Fruit fly (Drosophila melanogaster) whole organism, embryonic: ENCODE results near the gene Cyt-c1L.

ENCODE experiments used
- B-H1 ChIP-seq: fragments of 200-800 bp; sonication (Bioruptor generic); IDR thresholded peaks from 3 replicates; pipeline ENCODE4 v1.3.6; 2022; ENCODE audit warnings: missing biosample characterization, missing genetic modification characterization
- Blimp-1 ChIP-seq: fragments of 200-800 bp; sonication (Bioruptor generic); optimal IDR thresholded peaks from 3 replicates; lab custom pipeline; 2018; ENCODE audit warnings: missing biosample characterization, missing genetic modification characterization, mild to moderate bottlenecking, moderate library complexity, missing genetic modification reagents
- CG10321 ChIP-seq: fragments of 200-800 bp; sonication (Bioruptor generic); IDR thresholded peaks from 2 replicates; pipeline ENCODE4 v1.3.6; 2022; ENCODE audit warnings: missing biosample characterization, missing genetic modification characterization
- CG10565 ChIP-seq: fragments of 200-800 bp; sonication (Bioruptor generic); optimal IDR thresholded peaks from 3 replicates; lab custom pipeline; 2016; ENCODE audit warnings: missing biosample characterization, mild to moderate bottlenecking, missing genetic modification characterization
- CG12155 ChIP-seq: fragments of 200-800 bp; sonication (Bioruptor generic); optimal IDR thresholded peaks from 3 replicates; lab custom pipeline; 2016; ENCODE audit warnings: missing biosample characterization, missing genetic modification characterization
- CG12236 ChIP-seq: fragments of 200-800 bp; sonication (Bioruptor generic); optimal IDR thresholded peaks from 2 replicates; lab custom pipeline; 2016; ENCODE audit warnings: missing biosample characterization, missing genetic modification characterization
- CG15514 ChIP-seq: fragments of 200-800 bp; sonication (Bioruptor generic); optimal IDR thresholded peaks from 3 replicates; lab custom pipeline; 2017; ENCODE audit warnings: missing biosample characterization, missing genetic modification characterization, mild to moderate bottlenecking, moderate library complexity, missing genetic modification reagents
- CG15696 ChIP-seq: fragments of 200-800 bp; sonication (Bioruptor generic); optimal IDR thresholded peaks from 2 replicates; lab custom pipeline; 2019; ENCODE audit warnings: missing biosample characterization, mild to moderate bottlenecking, missing genetic modification characterization, moderate library complexity
- CG17328 ChIP-seq: fragments of 200-800 bp; sonication (Bioruptor generic); IDR thresholded peaks from 2 replicates; pipeline ENCODE4 v1.3.6; 2022; ENCODE audit warnings: missing biosample characterization, missing genetic modification characterization
- CG17361 ChIP-seq: fragments of 200-800 bp; sonication (Bioruptor generic); IDR thresholded peaks from 3 replicates; pipeline ENCODE4 v1.3.6; 2022; ENCODE audit warnings: missing biosample characterization, missing genetic modification characterization
- CG1792 ChIP-seq: fragments of 200-800 bp; sonication (Bioruptor generic); optimal IDR thresholded peaks from 2 replicates; lab custom pipeline; 2016; ENCODE audit warnings: missing biosample characterization, missing genetic modification characterization
- CG18011 ChIP-seq: fragments of 200-800 bp; sonication (Bioruptor generic); optimal IDR thresholded peaks from 2 replicates; lab custom pipeline; 2017; ENCODE audit warnings: missing biosample characterization, missing genetic modification characterization, mild to moderate bottlenecking, moderate library complexity, missing genotype
- CG18764 ChIP-seq: fragments of 200-800 bp; sonication (Bioruptor generic); optimal IDR thresholded peaks from 3 replicates; lab custom pipeline; 2016; ENCODE audit warnings: missing biosample characterization, missing genetic modification characterization
- CG5953 ChIP-seq: fragments of 200-800 bp; sonication (Bioruptor generic); IDR thresholded peaks from 2 replicates; pipeline ENCODE4 v1.3.6; 2022; ENCODE audit warnings: missing biosample characterization, missing genetic modification characterization
- CG6654 ChIP-seq: fragments of 200-800 bp; sonication (Bioruptor generic); optimal IDR thresholded peaks from 2 replicates; lab custom pipeline; 2017; ENCODE audit warnings: missing biosample characterization, mild to moderate bottlenecking, missing genetic modification characterization
- CG6765 ChIP-seq: fragments of 200-800 bp; sonication (Bioruptor generic); optimal IDR thresholded peaks from 3 replicates; lab custom pipeline; 2017; ENCODE audit warnings: missing biosample characterization, mild to moderate bottlenecking, missing genetic modification characterization
- CG7357 ChIP-seq: fragments of 200-800 bp; sonication (Bioruptor generic); IDR thresholded peaks from 3 replicates; pipeline ENCODE4 v1.3.6; 2022; ENCODE audit warnings: missing biosample characterization, missing genetic modification characterization
- CG7839 ChIP-seq: fragments of 200-800 bp; sonication (Bioruptor generic); optimal IDR thresholded peaks from 3 replicates; lab custom pipeline; 2018; ENCODE audit warnings: missing biosample characterization, mild to moderate bottlenecking, missing genetic modification characterization, moderate library complexity
- CG8281 ChIP-seq: fragments of 200-800 bp; sonication (Bioruptor generic); optimal IDR thresholded peaks from 2 replicates; lab custom pipeline; 2018; ENCODE audit warnings: missing biosample characterization, mild to moderate bottlenecking, missing genetic modification characterization, moderate library complexity
- D19A ChIP-seq: fragments of 200-800 bp; optimal IDR thresholded peaks from 3 replicates; lab custom pipeline; 2019; ENCODE audit warnings: missing biosample characterization, mild to moderate bottlenecking, missing genetic modification characterization, moderate library complexity
- Eip74EF ChIP-seq, 2 experiments: fragments of 200-800 bp in 1 of 2; fragments of >200 bp in 1 of 2; sonication (Bioruptor generic) in 1 of 2; optimal IDR thresholded peaks; 2 replicates each; lab custom pipeline; 2017 to 2019; ENCODE audit warnings: missing biosample characterization in 2 of 2, missing genetic modification characterization in 2 of 2, mild to moderate bottlenecking in 1 of 2, moderate library complexity in 1 of 2
- Fer2 ChIP-seq: fragments of 200-800 bp; sonication (Bioruptor generic); optimal IDR thresholded peaks from 2 replicates; lab custom pipeline; 2018; ENCODE audit warnings: missing biosample characterization, mild to moderate bottlenecking, missing genetic modification characterization, moderate library complexity
- Hand ChIP-seq: fragments of 200-800 bp; sonication (Bioruptor generic); optimal IDR thresholded peaks from 2 replicates; lab custom pipeline; 2017; ENCODE audit warnings: mild to moderate bottlenecking, missing biosample characterization, missing genetic modification reagents, missing genetic modification characterization
- HmgD ChIP-seq: fragments of 200-800 bp; sonication (Bioruptor generic); optimal IDR thresholded peaks from 3 replicates; lab custom pipeline; 2016; ENCODE audit warnings: missing biosample characterization, missing genetic modification characterization
- Mrtf ChIP-seq: fragments of 200-800 bp; sonication (Bioruptor generic); IDR thresholded peaks from 3 replicates; pipeline ENCODE4 v1.3.6; 2022; ENCODE audit warnings: missing biosample characterization, missing genetic modification characterization
- NC2β ChIP-seq: fragments of 200-800 bp; sonication (Bioruptor generic); optimal IDR thresholded peaks from 2 replicates; lab custom pipeline; 2016; ENCODE audit warnings: missing biosample characterization, missing genetic modification characterization
- Oli ChIP-seq: fragments of 200-800 bp; sonication (Bioruptor generic); optimal IDR thresholded peaks from 2 replicates; lab custom pipeline; 2018; ENCODE audit warnings: missing biosample characterization, mild to moderate bottlenecking, missing genetic modification characterization, moderate library complexity
- TFAM ChIP-seq: fragments of 200-800 bp; sonication (Bioruptor generic); optimal IDR thresholded peaks from 2 replicates; lab custom pipeline; 2017; ENCODE audit warnings: missing biosample characterization, missing genetic modification characterization, inconsistent platforms
- ap ChIP-seq: fragments of 200-800 bp; sonication (Bioruptor generic); IDR thresholded peaks from 2 replicates; pipeline ENCODE4 v1.3.6; 2022; ENCODE audit warnings: missing biosample characterization, missing genetic modification characterization
- ato ChIP-seq: fragments of 200-800 bp; sonication (Bioruptor generic); IDR thresholded peaks from 2 replicates; pipeline ENCODE4 v1.3.6; 2022; ENCODE audit warnings: missing biosample characterization, missing genetic modification characterization; ENCODE audit not compliant: partially characterized antibody
- az2 ChIP-seq: fragments of 200-800 bp; sonication (Bioruptor generic); optimal IDR thresholded peaks from 3 replicates; lab custom pipeline; 2016; ENCODE audit warnings: missing biosample characterization, missing genetic modification characterization
- br ChIP-seq: fragments of >200 bp; optimal IDR thresholded peaks from 2 replicates; lab custom pipeline; 2017
- caup ChIP-seq: fragments of 200-800 bp; sonication (Bioruptor generic); optimal IDR thresholded peaks from 3 replicates; lab custom pipeline; 2017; ENCODE audit warnings: missing biosample characterization, mild to moderate bottlenecking, missing genetic modification characterization, moderate library complexity; ENCODE audit not compliant: severe bottlenecking
- crol ChIP-seq: fragments of 200-800 bp; sonication (Bioruptor generic); IDR thresholded peaks from 2 replicates; pipeline ENCODE4 v1.3.6; 2022; ENCODE audit warnings: missing biosample characterization, missing genetic modification characterization
- danr ChIP-seq: fragments of 200-800 bp; sonication (Bioruptor generic); IDR thresholded peaks from 2 replicates; pipeline ENCODE4 v1.3.6; 2022; ENCODE audit warnings: missing biosample characterization, missing genetic modification characterization
- eyg ChIP-seq: fragments of 200-800 bp; sonication (Bioruptor generic); optimal IDR thresholded peaks from 3 replicates; lab custom pipeline; 2016; ENCODE audit warnings: missing biosample characterization, missing genetic modification characterization
- fru ChIP-seq: fragments of >200 bp; optimal IDR thresholded peaks from 2 replicates; lab custom pipeline; 2017
- gt ChIP-seq: fragments of 200-800 bp; sonication (Bioruptor generic); IDR thresholded peaks from 2 replicates; pipeline ENCODE4 v1.3.6; 2022; ENCODE audit warnings: missing biosample characterization, missing genetic modification characterization
- h ChIP-seq: fragments of >200 bp; optimal IDR thresholded peaks from 2 replicates; lab custom pipeline; 2017
- hbn ChIP-seq: fragments of 200-800 bp; sonication (Bioruptor generic); IDR thresholded peaks from 2 replicates; pipeline ENCODE4 v1.3.6; 2022; ENCODE audit warnings: missing biosample characterization, missing genetic modification characterization; ENCODE audit not compliant: partially characterized antibody
- lmd ChIP-seq: fragments of 200-800 bp; sonication (Bioruptor generic); IDR thresholded peaks from 2 replicates; pipeline ENCODE4 v1.3.6; 2022; ENCODE audit warnings: missing biosample characterization, missing genetic modification characterization
- lola ChIP-seq, 3 experiments: fragments of >200 bp in 2 of 3; fragments of 200-800 bp in 1 of 3; sonication (Bioruptor generic) in 1 of 3; optimal IDR thresholded peaks; 2 replicates each; lab custom pipeline; 2017 to 2019; ENCODE audit warnings: missing biosample characterization in 3 of 3, missing genetic modification characterization in 3 of 3, mild to moderate bottlenecking in 1 of 3, moderate library complexity in 1 of 3
- repo ChIP-seq: fragments of 200-800 bp; sonication (Bioruptor generic); optimal IDR thresholded peaks from 2 replicates; lab custom pipeline; 2016; ENCODE audit warnings: missing biosample characterization, missing genetic modification characterization
- salm ChIP-seq: fragments of 200-800 bp; sonication (Bioruptor generic); optimal IDR thresholded peaks from 2 replicates; lab custom pipeline; 2018; ENCODE audit warnings: missing biosample characterization, mild to moderate bottlenecking, missing genetic modification characterization
- sens-2 ChIP-seq: fragments of 200-800 bp; sonication (Bioruptor generic); IDR thresholded peaks from 2 replicates; pipeline ENCODE4 v1.3.6; 2022; ENCODE audit warnings: missing biosample characterization, missing genetic modification characterization
- sim ChIP-seq: fragments of 200-800 bp; sonication (Bioruptor generic); IDR thresholded peaks from 2 replicates; pipeline ENCODE4 v1.3.6; 2022; ENCODE audit warnings: missing biosample characterization, missing genetic modification characterization
- sqz ChIP-seq: fragments of 200-800 bp; sonication (Bioruptor generic); optimal IDR thresholded peaks from 3 replicates; lab custom pipeline; 2018; ENCODE audit warnings: missing biosample characterization, mild to moderate bottlenecking, missing genetic modification characterization
- ssp ChIP-seq: fragments of 200-800 bp; sonication (Bioruptor generic); IDR thresholded peaks from 2 replicates; pipeline ENCODE4 v1.3.6; 2022; ENCODE audit warnings: missing biosample characterization, missing genetic modification characterization
- stc ChIP-seq: fragments of 200-800 bp; sonication (Bioruptor generic); IDR thresholded peaks from 2 replicates; pipeline ENCODE4 v1.3.6; 2022; ENCODE audit warnings: missing biosample characterization, missing genetic modification characterization
- tll ChIP-seq, 2 experiments: fragments of 200-800 bp in 1 of 2; fragments of >200 bp in 1 of 2; sonication (Bioruptor generic) in 1 of 2; optimal IDR thresholded peaks; 2 replicates each; lab custom pipeline; 2017 to 2019; ENCODE audit warnings: missing biosample characterization in 2 of 2, missing genetic modification characterization in 2 of 2, mild to moderate bottlenecking in 1 of 2, moderate library complexity in 1 of 2
- yki ChIP-seq: fragments of >200 bp; optimal IDR thresholded peaks from 3 replicates; lab custom pipeline; 2018

Gene Cyt-c1L

DNA sequence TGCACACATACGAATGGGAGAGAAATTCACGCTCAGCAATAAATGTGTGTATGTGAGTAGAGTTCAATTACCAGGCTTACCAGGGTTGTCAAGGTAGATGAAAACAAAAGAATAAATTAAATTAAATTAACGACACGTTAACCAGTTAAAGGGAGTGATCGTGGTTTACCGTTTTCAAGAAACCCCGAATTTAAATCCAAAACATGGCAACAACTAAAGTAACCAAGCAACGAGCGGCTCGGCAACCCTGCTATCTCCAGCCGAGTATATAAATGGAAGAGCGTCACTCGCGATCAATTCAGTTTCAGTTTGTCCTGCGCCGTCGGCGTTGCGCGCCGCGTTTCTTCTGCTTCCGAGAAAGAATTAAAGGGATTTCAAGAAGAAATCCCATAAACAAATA, 10.3 kb upstream of the Cyt-c1L start (continued):
- peak; percentile 99 for TF ChIP-seq eyg (GFP tag; lab: Kevin White, UChicago)
- peak; percentile 99 for TF ChIP-seq Oli
- peak; percentile 93 for TF ChIP-seq CG18011
- TF ChIP-seq CG17328 (GFP tag; lab: Robert Waterston, UW) = peak; percentile 100
- TF ChIP-seq Mrtf = peak; percentile 99
- TF ChIP-seq repo (GFP tag; lab: Kevin White, UChicago) = peak; percentile 99
- peak; percentile 22; the same call in 1 of the 2 replicates for TF ChIP-seq ato (GFP tag; lab: Robert Waterston, UW)
- TF ChIP-seq CG7357 (GFP tag; lab: Robert Waterston, UW) = peak; percentile 91
- TF ChIP-seq NC2β (GFP tag; lab: Kevin White, UChicago) = peak; percentile 99
- peak; percentile 99 for TF ChIP-seq lmd (GFP tag; lab: Robert Waterston, UW)
- peak; percentile 95 for TF ChIP-seq CG15514 (GFP tag; lab: Kevin White, UChicago)
- peak; percentile 98 for TF ChIP-seq D19A (tag; lab: Kevin White, UChicago)
- peak; percentile 87 for TF ChIP-seq crol (GFP tag; lab: Robert Waterston, UW)
- TF ChIP-seq CG8281 (tag; lab: Kevin White, UChicago) = peak; percentile 94
- peak; percentile 95 for TF ChIP-seq TFAM (GFP tag; lab: Kevin White, UChicago)
- TF ChIP-seq ap (GFP tag; lab: Robert Waterston, UW) = peak; percentile 99
- TF ChIP-seq Eip74EF (GFP tag; optimal IDR thresholded peaks at IDR 0.05; lab: Kevin White, UChicago) = peak in 1 of 2 experiments; percentile 99
- TF ChIP-seq CG17361 (GFP tag; lab: Robert Waterston, UW) = peak; percentile 98
- TF ChIP-seq CG10565 (GFP tag; lab: Kevin White, UChicago) = peak; percentile 97
- 0 out of 2 replicates have a peak, but pooled peaks have one; percentile 17 for TF ChIP-seq hbn
- TF ChIP-seq caup (GFP tag; lab: Kevin White, UChicago) = peak; percentile 99
- peak; percentile 90 for TF ChIP-seq CG10321
- peak; percentile 99 for TF ChIP-seq stc (GFP tag; lab: Robert Waterston, UW)
- peak; percentile 99 for TF ChIP-seq salm
- TF ChIP-seq az2 (GFP tag; lab: Kevin White, UChicago) = peak; percentile 99
- TF ChIP-seq CG6654 = peak; percentile 92
- peak; percentile 98 for TF ChIP-seq gt
- peak; percentile 98 for TF ChIP-seq CG18764
- peak; percentile 100 for TF ChIP-seq sens-2 (GFP tag; lab: Robert Waterston, UW)
- peak; percentile 98 for TF ChIP-seq CG1792 (GFP tag; lab: Kevin White, UChicago)
- no peak for TF ChIP-seq h
- TF ChIP-seq danr (GFP tag; lab: Robert Waterston, UW) = peak; percentile 98
- TF ChIP-seq B-H1 = peak; percentile 99
- peak; percentile 94 for TF ChIP-seq ssp (GFP tag; lab: Robert Waterston, UW)
- TF ChIP-seq CG5953 = peak; percentile 99
- no peak for TF ChIP-seq fru (lab: Kevin White, UChicago)
- peak; percentile 100 for TF ChIP-seq CG7839
- TF ChIP-seq HmgD (GFP tag; lab: Kevin White, UChicago) = peak; percentile 98
- peak; percentile 99 for TF ChIP-seq sqz (GFP tag; lab: Kevin White, UChicago)
- TF ChIP-seq Hand (GFP tag; lab: Kevin White, UChicago) = peak; percentile 99
- TF ChIP-seq CG6765 (GFP tag; lab: Kevin White, UChicago) = peak; percentile 99
- TF ChIP-seq tll (GFP tag; optimal IDR thresholded peaks at IDR 0.05; lab: Kevin White, UChicago) = peak in 1 of 2 experiments; percentile 89
- TF ChIP-seq Fer2 (tag; lab: Kevin White, UChicago) = peak; percentile 97
- peak in 1 of 3 experiments; percentile 99 for TF ChIP-seq lola (GFP tag; optimal IDR thresholded peaks at IDR 0.05; lab: Kevin White, UChicago)
- peak; percentile 98 for TF ChIP-seq CG12155 (GFP tag; lab: Kevin White, UChicago)
- peak; percentile 100 for TF ChIP-seq CG15696 (tag; lab: Kevin White, UChicago)
- no peak for TF ChIP-seq br (lab: Kevin White, UChicago)
- no peak for TF ChIP-seq yki (lab: Kevin White, UChicago)
- TF ChIP-seq sim (GFP tag; lab: Robert Waterston, UW) = peak; percentile 99
- peak; percentile 99 for TF ChIP-seq CG12236
- TF ChIP-seq Blimp-1 (GFP tag; lab: Kevin White, UChicago) = peak; percentile 98
